Worm (Caenorhabditis elegans): ENCODE results near the gene Y17G7B.17.

ce11 chrII:12147331-12147730 is 47.5 kb upstream of the Y17G7B.17 start, which contains the start of gene Y57A10A.2:
- TF ChIP-seq blmp-1 (tag; optimal IDR thresholded peaks at IDR 0.05) (no peak), aha-1 (tag; optimal IDR thresholded peaks at IDR 0.05) (no peak), dsc-1 (tag; optimal IDR thresholded peaks at IDR 0.05) (no peak), ztf-4 (tag; optimal IDR thresholded peaks at IDR 0.05) (no peak), jun-1 (tag; optimal IDR thresholded peaks at IDR 0.05) (no peak), pqm-1 (tag; optimal IDR thresholded peaks at IDR 0.05) (no peak)

Data from whole organism, L1 larva.